Fruit fly (Drosophila melanogaster) whole organism, larva: ENCODE results near the gene Atg18b.

ENCODE experiments used
- noc ChIP-seq: fragments of 200-800 bp; sonication (Bioruptor generic); optimal IDR thresholded peaks from 3 replicates; lab custom pipeline; 2019; ENCODE audit warnings: missing biosample characterization, mild to moderate bottlenecking, missing genetic modification characterization, moderate library complexity

Gene Atg18b

DNA sequence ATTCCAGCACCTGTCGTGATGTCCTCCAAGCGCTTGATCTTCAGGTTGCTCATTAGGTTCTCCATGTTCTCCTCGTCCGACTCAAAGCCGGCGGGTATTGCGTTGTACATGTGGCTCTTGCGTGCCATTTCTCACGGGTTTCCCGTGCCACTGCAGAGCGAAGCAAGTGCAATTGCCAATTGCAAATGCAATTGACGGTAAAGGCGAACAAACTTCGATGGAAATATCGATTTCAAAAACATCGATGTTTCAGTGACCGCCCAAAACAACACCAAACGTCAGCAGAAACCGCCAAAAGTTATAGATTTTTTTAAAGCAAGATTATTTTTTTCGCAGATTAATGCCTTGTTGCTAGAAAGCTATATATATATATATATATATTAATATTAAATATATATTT lies 57.5 kb downstream of the Atg18b start, which contains the start of gene Nbr:
TSS of gene Nbr (minus strand) at position 209 of the 400 bp plus-strand sequence.
- no peak for TF ChIP-seq noc (tag; lab: Kevin White, UChicago)
